Worm (Caenorhabditis elegans) whole organism, mixed stage, embryonic: Measurements from ENCODE around the gene sri-33.

Experiments
- bed-3 ChIP-seq: fragments of 200-800 bp; sonication (Bioruptor generic); optimal IDR thresholded peaks from 3 replicates; lab custom pipeline; 2018; ENCODE audit warnings: mild to moderate bottlenecking, missing genetic modification characterization, moderate library complexity, missing compliant biosample characterization
- nhr-12 ChIP-seq: fragments of 150-350 bp; optimal IDR thresholded peaks from 2 replicates; lab custom pipeline; 2014; ENCODE audit warnings: missing biosample characterization, missing genetic modification characterization
- sem-2 ChIP-seq: fragments of 200-800 bp; sonication (Bioruptor generic); optimal IDR thresholded peaks from 2 replicates; lab custom pipeline; 2018; ENCODE audit warnings: mild to moderate bottlenecking, missing genetic modification characterization, missing compliant biosample characterization
- unc-120 ChIP-seq: sonication (generic microtip); optimal IDR thresholded peaks from 2 replicates; lab custom pipeline; 2017; ENCODE audit warnings: missing genetic modification characterization, missing compliant biosample characterization; ENCODE audit not compliant: poor library complexity, severe bottlenecking
- unc-62 ChIP-seq: fragments of 150-350 bp; optimal IDR thresholded peaks from 2 replicates; lab custom pipeline; 2014; ENCODE audit warnings: missing biosample characterization, missing genetic modification reagents, missing genetic modification characterization

- TF ChIP-seq bed-3 (GFP tag; lab: Kevin White, UChicago) (no peak), unc-62 (GFP tag; lab: Kevin White, UChicago) (no peak), unc-120 (tag; lab: Kevin White, UChicago) (no peak), sem-2 (GFP tag; lab: Kevin White, UChicago) (no peak), nhr-12 (tag; lab: Kevin White, UChicago) (no peak)
These were observed 10.8 kb downstream of the sri-33 start, which contains the start of gene T10D4.15 for ce11 chrII:3145842-3146241.
